Worm (Caenorhabditis elegans): ENCODE measurements around the gene R03D7.8.

DNA sequence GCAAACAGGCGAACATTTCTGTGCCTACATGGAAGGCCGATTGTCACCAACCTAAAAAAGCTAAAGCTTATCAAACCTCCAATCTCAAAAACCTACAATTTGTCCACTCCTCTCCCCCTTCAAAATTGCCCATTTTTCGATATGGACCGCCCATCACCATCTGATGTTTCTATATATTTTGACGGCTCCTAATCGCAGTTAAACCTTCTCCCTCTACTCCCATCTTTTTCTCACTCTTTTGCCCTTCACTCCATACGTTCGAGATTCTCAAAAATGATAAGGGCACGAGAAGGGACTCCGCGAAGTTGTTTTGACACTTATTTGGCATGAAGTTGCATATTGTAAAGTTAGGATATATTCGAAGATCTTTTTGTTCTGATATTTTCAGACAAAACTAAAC is 2.4 kb upstream of the R03D7.8 start:
- TF ChIP-seq unc-62 (GFP tag; optimal IDR thresholded peaks at IDR 0.05) (no peak), F52B5.7 (tag; optimal IDR thresholded peaks at IDR 0.05) (no peak), egrh-3 (GFP tag; IDR thresholded peaks at IDR 0.05) (no peak), pbrm-1 (GFP tag; IDR thresholded peaks at IDR 0.05) (no peak), F23B12.7 (tag; optimal IDR thresholded peaks at IDR 0.05; ENCODE audit: insufficient read depth) (no peak)

All from whole organism, young adult.